Worm (Caenorhabditis elegans) whole organism, L3 larva: ENCODE results near the gene tmd-2.

ENCODE experiments used
- nhr-76 ChIP-seq: fragments of 150-350 bp; sonication (generic microtip); optimal IDR thresholded peaks from 5 replicates; lab custom pipeline; 2014; ENCODE audit warnings: missing biosample characterization, missing genetic modification characterization
- nhr-77 ChIP-seq: fragments of 150-350 bp; optimal IDR thresholded peaks from 2 replicates; lab custom pipeline; 2014; ENCODE audit warnings: missing biosample characterization, missing genetic modification characterization

DNA sequence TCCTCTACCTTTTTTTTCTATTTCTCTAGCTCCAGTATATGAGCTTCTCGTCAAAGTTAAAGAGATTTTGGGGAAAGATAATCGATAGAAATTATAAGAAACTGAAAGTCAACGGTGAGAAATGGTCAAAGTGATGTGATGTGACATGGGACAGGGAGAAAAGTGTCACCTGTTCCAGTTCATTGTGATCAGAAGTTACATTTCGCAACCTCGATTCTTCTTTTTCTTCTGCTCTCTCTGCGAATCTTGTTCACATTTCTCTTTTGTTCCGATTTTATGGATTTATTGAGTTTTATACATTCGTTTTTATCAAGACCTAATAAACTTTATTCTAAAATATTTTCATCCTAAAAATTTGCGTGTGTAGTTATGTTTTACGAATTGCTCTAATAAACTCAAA lies 1.2 kb downstream of the tmd-2 start:
- TF ChIP-seq nhr-77 (no peak), nhr-76 (tag; lab: Kevin White, UChicago) (no peak)
